Fruit fly (Drosophila melanogaster): ENCODE measurements around the gene p130CAS.

DNA sequence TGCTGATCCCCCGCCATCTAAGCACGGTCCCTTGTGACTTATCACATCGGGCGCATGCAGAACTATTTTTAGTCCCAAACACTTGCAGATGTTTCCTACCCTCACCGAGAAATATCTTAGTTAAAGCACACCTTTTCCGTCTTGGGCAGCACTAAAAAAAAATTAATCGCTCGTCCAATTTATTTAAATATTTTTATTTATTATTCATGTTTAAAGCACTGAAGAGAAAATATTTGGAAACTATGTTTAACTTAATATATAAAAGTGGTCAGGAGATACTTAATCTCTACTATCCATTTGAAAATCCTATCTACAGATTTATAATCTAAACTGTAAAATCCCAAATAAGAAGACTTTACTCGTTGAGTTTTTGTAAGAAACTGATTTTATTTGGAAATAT, 42.7 kb upstream of the p130CAS start:
- TF ChIP-seq Lhr (GFP tag; optimal IDR thresholded peaks at IDR 0.05) (no peak), p53 (GFP tag; optimal IDR thresholded peaks at IDR 0.05) (no peak), CG18599 (GFP tag; optimal IDR thresholded peaks at IDR 0.05) (no peak), CG11247 (GFP tag; IDR thresholded peaks at IDR 0.05) (no peak), Sox100B (GFP tag; optimal IDR thresholded peaks at IDR 0.05) (no peak), esg (GFP tag; conservative IDR thresholded peaks at IDR 0.05) (no peak)

Measured in whole organism, embryonic.